Fruit fly (Drosophila melanogaster) Kc167 (cell line): ENCODE results near the gene Rab8.

Source experiments
- Myc ChIP-seq: fragments of >200 bp; optimal IDR thresholded peaks from 2 replicates; lab custom pipeline; 2017; ENCODE audit warnings: missing external identifiers
- Sin3A ChIP-seq: fragments of >200 bp; optimal IDR thresholded peaks from 2 replicates; lab custom pipeline; 2018; ENCODE audit warnings: missing external identifiers
- h ChIP-seq: fragments of >200 bp; optimal IDR thresholded peaks from 3 replicates; lab custom pipeline; 2018; ENCODE audit warnings: missing external identifiers
- insv ChIP-seq: fragments of >200 bp; optimal IDR thresholded peaks from 3 replicates; lab custom pipeline; 2018; ENCODE audit warnings: missing external identifiers
- psq ChIP-seq: fragments of >200 bp; optimal IDR thresholded peaks from 2 replicates; lab custom pipeline; 2017; ENCODE audit warnings: missing external identifiers
- ttk ChIP-seq: sonication (Bioruptor generic); optimal IDR thresholded peaks from 2 replicates; lab custom pipeline; 2017; ENCODE audit warnings: missing external identifiers

Gene Rab8

dm6 chr3L:19905427-19905826 lies 34.5 kb upstream of the Rab8 start:
- TF ChIP-seq ttk (lab: Kevin White, UChicago): no peak
- no peak for TF ChIP-seq insv
- no peak for TF ChIP-seq Myc
- TF ChIP-seq h (lab: Kevin White, UChicago): no peak
- TF ChIP-seq psq (lab: Kevin White, UChicago): no peak
- no peak for TF ChIP-seq Sin3A

dm6 chr3L:19904411-19905135 lies 33.7 kb upstream of the Rab8 start:
- TF ChIP-seq psq (lab: Kevin White, UChicago): no peak

- TF ChIP-seq Sin3A (no peak), insv (no peak), ttk (lab: Kevin White, UChicago) (no peak), h (lab: Kevin White, UChicago) (no peak), psq (lab: Kevin White, UChicago) (no peak), Myc (no peak)
These were observed 32.5 kb upstream of the Rab8 start for dm6 chr3L:19903400-19903846.

DNA sequence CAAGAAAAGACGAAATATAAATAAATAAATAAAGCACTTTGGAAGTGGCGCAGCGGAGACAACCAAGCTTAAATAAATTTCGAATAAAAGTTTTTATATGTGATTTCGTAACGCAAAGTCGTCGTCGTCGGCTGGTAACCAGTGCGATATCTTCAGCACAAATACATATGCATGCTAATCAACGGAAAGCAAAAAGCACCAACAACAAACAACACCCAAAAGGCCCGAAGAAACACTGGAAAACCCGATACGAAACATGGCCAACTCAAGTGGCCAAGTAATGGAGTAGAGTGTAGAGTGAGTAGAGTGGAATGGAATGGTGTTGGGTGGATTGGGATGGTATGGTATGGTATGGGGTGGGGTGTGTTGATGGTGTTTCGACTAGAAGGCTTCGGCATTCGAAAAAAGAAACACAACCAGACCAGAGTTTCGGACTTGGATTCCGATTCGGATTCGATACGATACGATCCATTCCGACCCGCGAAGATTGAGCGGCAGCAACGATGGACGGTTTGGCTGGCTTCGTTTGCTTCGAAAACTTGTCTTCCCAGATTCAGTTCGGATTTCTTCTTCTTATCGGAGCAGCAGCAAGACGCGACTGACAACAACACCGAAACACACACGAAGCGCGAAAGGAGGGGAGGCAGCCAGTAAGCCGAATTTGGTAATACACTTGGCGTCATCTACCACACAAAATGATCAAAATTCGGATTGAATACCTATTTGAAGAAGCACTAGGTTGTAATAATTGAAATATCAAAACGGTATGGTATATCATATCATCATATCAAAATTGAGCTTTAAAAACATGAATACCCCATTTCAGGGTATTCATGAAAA lies 31.9 kb upstream of the Rab8 start:
- TF ChIP-seq Myc: no peak
- TF ChIP-seq psq (lab: Kevin White, UChicago): no peak
- TF ChIP-seq ttk (lab: Kevin White, UChicago): no peak
- no peak for TF ChIP-seq insv
- TF ChIP-seq h (lab: Kevin White, UChicago): no peak
- TF ChIP-seq Sin3A: no peak

- TF ChIP-seq Sin3A: no peak
- no peak for TF ChIP-seq insv
- no peak for TF ChIP-seq Myc
- TF ChIP-seq psq (lab: Kevin White, UChicago): no peak
- no peak for TF ChIP-seq h (lab: Kevin White, UChicago)
- TF ChIP-seq ttk (lab: Kevin White, UChicago): no peak
These were observed 30.8 kb upstream of the Rab8 start for dm6 chr3L:19901486-19902255.

DNA sequence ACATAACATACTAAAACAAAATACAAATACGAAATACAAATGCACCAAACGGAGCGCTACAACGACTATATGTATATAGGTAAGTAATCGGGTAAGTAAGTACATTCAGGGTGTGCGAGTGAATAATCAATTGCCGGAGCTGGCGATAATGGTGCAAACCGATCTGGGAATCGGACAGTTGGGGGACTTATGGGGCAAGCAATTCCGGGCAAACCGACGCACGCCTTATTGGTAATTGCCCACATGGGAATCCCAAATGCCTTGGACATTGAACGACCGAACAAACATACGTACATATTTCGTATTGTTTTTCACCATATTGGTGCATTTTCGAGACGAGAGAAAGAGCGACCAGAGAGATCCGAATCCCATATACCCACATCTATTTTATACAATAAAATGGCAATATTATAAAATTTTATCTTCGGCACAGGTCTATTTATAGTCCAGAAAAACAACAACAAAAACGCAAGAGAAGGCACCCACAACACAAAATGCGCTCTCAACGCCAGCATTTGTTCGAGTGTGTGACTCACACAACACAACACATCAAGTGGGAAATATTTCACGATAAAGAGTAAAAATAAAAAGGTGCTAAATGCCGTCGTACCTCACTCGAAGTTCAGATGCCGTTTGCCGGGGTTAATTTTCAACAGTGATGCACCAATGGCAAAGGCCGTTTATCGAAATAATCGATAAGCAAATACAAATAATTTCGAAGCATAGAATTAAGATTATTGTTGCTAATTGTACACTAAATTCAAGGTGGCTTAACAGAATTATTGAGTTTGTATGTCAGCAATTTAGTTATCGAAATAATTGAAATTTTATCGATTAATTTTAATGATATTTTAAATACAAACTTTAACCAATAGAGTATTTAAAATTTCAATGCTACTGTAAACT lies 29.6 kb upstream of the Rab8 start:
- no peak for TF ChIP-seq insv
- no peak for TF ChIP-seq Sin3A
- no peak for TF ChIP-seq h (lab: Kevin White, UChicago)
- no peak for TF ChIP-seq psq (lab: Kevin White, UChicago)
- no peak for TF ChIP-seq ttk (lab: Kevin White, UChicago)
- no peak for TF ChIP-seq Myc

DNA sequence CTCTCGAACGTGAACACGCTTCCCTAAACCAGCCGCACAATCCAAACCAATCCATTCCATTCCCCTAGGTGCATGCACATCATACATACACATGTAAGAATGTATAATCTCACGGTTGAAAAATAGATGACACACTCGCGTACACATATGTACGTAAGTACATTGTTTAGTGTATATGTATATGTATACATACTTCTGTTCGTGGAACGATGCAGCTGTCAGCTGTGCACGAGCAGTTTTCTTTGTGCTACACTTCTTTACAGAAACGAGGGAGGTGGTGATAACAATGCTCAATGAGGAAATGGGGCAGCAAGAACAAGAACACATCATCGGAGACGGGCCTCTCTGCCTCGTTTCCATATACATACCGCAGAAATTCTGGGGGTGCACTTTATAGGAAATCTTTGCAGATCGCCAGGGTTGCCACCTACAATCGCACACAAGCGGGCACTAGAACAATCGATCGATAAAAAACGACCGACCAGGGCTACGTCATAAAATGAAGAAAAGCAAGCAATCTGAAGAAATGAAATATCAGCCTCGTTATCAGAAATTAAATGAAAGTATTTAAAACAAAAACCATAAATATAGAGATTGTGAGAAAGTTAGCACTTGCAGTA lies 28.5 kb upstream of the Rab8 start:
- TF ChIP-seq psq (lab: Kevin White, UChicago) (no peak), ttk (lab: Kevin White, UChicago) (no peak), Sin3A (no peak), Myc (no peak), h (lab: Kevin White, UChicago) (no peak), insv (no peak)

DNA sequence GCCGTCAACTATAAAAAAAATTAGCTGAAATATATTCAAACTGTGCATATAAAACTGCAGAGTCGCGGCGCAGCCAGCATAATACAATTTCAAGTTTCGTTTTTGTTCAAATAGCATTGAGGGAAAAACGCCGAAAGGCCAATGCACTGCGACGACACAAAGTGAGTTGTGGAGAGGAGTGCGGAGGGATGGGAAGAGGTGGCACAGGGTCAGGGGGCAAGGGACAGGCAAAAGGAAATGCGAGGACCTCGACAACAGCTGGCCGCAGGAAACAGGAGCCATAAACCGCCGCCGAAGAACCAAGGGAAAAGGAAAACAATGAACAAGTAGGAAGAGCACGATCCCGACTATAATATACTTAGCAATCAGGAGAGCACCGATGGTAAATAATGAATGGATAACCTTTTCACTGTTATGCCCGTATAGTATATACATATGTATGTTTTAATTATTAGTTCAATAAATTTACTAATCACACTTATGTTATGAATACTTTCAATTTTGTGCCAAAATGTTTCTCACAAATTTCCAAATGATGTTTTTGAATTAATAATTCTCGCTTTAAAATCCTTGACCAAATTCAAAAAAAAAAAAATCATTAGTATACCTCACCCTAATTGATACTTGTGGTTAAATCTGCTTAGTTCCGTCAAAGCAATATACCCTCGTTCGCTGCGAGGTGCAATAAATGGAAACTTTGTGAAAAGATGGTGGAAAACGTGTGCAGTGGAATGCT lies 27.8 kb upstream of the Rab8 start:
- TF ChIP-seq insv: no peak
- no peak for TF ChIP-seq Myc
- TF ChIP-seq ttk (lab: Kevin White, UChicago): no peak

- no peak for TF ChIP-seq Myc
- no peak for TF ChIP-seq ttk (lab: Kevin White, UChicago)
These were observed 26.8 kb upstream of the Rab8 start for dm6 chr3L:19897685-19898009.

DNA sequence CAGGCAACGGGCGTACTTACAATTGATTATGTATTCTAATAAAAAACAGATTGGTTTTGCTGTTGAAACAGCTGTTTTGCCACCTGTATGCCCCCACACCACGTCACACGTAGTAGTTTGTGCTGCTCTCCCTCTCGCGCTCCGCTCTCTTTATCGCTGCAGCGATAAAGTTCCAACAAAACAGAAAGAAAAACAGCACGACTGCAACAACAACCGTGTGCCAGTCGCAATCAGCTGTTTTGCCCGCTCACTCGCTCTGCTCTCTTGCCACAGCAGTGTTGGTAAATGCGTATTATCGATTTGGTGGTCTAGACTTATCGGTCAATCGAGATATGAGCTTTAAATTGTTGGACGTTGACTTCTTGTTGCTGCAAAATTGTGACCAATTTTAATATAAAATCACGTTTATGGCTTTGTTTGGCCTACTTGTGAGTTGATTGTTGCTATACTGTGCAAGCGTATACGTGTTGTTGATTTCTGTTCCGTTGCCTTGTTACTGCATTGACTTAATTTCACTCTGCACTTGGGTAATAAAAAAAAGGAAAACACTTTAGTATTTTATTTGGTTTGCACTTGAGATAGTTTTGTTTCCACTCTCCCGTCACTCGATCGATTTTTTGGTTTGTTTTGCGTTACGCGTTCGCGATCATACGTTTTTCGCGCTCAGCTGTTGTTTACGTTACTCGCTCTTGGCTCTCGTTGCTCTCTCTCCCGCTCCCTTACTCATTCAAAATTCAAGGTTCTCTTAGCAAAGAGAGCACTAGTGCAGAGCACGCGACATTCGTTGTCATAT lies 26.2 kb upstream of the Rab8 start:
- no peak for TF ChIP-seq insv
- TF ChIP-seq Sin3A: no peak
- TF ChIP-seq h (lab: Kevin White, UChicago): no peak
- TF ChIP-seq psq (lab: Kevin White, UChicago): no peak
- TF ChIP-seq Myc: no peak
- TF ChIP-seq ttk (lab: Kevin White, UChicago): no peak
